Worm (Caenorhabditis elegans): Measurements from ENCODE around the gene ech-8.
A peak's percentile ranks its signal among the peaks of the same experiment; 100 is the strongest.

The ech-8 gene

DNA sequence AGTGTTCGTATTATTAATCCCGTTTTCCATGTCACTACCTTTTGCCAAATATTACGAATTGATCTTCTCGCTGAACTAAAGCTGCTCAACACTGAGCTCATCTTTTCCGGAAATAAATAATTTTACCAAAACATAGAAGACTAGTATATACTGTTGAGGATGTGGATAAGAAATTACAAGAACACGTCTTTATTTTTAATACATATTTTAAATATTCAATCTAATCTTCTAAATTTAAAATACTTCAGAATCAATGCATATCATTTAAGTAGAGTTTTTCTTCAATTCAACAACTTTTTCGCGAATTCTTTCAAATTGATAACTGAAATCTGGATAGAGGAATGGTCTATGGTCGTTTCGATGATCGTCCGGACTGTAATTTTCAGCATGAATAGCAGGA, 24.2 kb downstream of the ech-8 start, which contains the start of gene abt-1:
Gene abt-1, minus strand, starts transcription at position 101 of the 400 bp plus-strand sequence.
- no peak for TF ChIP-seq nhr-232 (tag; optimal IDR thresholded peaks at IDR 0.05)
- TF ChIP-seq rnt-1 (tag; optimal IDR thresholded peaks at IDR 0.05) = no peak
- no peak for TF ChIP-seq K02D7.2 (tag; optimal IDR thresholded peaks at IDR 0.05)
- no peak for TF ChIP-seq hlh-6 (tag; optimal IDR thresholded peaks at IDR 0.05)
- TF ChIP-seq hlh-15 (tag; optimal IDR thresholded peaks at IDR 0.05) = no peak
- TF ChIP-seq elt-4 (tag; optimal IDR thresholded peaks at IDR 0.05) = no peak
- TF ChIP-seq unc-55 (GFP tag; optimal IDR thresholded peaks at IDR 0.05) = no peak
- no peak for TF ChIP-seq ceh-45 (GFP tag; IDR thresholded peaks at IDR 0.05)
- no peak for TF ChIP-seq gmeb-2 (tag; optimal IDR thresholded peaks at IDR 0.05)
- TF ChIP-seq hlh-30 (tag; optimal IDR thresholded peaks at IDR 0.05; ENCODE audit: insufficient read depth) = no peak
- no peak for TF ChIP-seq tbx-7 (tag; optimal IDR thresholded peaks at IDR 0.05)
- TF ChIP-seq hlh-8 (tag; optimal IDR thresholded peaks at IDR 0.05) = no peak
- no peak for TF ChIP-seq eyg-1 (tag; optimal IDR thresholded peaks at IDR 0.05)

DNA sequence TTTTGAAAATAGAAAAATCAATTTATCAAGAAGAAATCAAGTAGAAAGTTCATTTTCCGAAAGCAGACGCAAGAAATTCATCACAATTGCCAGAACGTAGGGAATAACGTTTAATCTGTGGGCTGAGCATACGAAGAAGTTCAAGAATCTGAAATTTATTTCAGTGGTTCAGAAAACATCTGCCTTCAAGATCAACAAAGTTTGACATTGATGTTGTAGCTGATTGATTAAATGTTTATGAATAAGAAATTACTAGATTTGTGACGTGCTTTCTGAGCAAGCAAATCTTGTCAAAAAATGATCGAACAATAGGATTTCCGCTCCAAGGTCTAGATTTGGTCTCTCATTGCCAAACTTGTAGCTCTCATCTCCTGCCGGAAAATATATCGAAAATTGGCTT, 32.8 kb downstream of the ech-8 start, which contains the start of gene K04D7.6:
Gene K04D7.6, minus strand, starts transcription at position 101 of the 400 bp plus-strand sequence.
- TF ChIP-seq rnt-1 (tag; optimal IDR thresholded peaks at IDR 0.05) (no peak), fax-1 (tag; optimal IDR thresholded peaks at IDR 0.05) (no peak), pax-1 (tag; optimal IDR thresholded peaks at IDR 0.05) (no peak), K09A11.1 (tag; optimal IDR thresholded peaks at IDR 0.05; ENCODE audit: insufficient read depth) (no peak), pat-9 (tag; optimal IDR thresholded peaks at IDR 0.05) (no peak), fkh-10 (GFP tag; optimal IDR thresholded peaks at IDR 0.05) (no peak), pha-4 (tag; optimal IDR thresholded peaks at IDR 0.05) (no peak), F13H6.1 (tag; optimal IDR thresholded peaks at IDR 0.05) (no peak), Y22D7AL.16 (tag; optimal IDR thresholded peaks at IDR 0.05) (no peak), unc-55 (GFP tag; optimal IDR thresholded peaks at IDR 0.05) (no peak), ceh-45 (GFP tag; IDR thresholded peaks at IDR 0.05) (no peak), ztf-16 (tag; optimal IDR thresholded peaks at IDR 0.05) (no peak), nfya-1 (tag; optimal IDR thresholded peaks at IDR 0.05) (no peak), hlh-13 (GFP tag; optimal IDR thresholded peaks at IDR 0.05) (no peak), ceh-14 (tag; optimal IDR thresholded peaks at IDR 0.05) (no peak), hlh-8 (tag; optimal IDR thresholded peaks at IDR 0.05) (no peak), npax-4 (tag; optimal IDR thresholded peaks at IDR 0.05) (no peak)

DNA sequence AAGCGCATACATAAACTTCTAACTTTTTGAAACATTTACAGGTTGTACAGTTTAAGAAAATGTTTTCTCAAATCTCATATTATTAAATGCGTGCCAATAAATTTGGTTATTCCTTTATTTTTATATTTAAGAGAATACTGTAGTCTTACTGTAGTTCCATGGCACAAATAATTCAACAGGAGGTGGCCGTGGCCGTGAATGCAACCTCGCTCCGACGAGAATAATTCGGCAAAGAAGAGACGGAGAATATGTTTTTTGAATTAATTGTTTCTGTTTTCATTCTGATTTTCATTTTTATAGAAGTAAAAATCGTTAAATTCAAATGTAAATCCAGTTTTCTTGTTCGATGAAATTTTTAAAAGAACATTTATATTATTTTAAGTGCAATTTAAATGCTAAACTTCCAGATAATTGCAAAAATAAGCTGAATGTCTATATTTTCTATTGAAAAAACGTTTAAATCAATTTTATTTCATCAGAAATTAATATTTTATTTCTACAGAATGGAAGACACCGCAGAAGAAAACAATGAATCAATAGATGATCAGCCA, 41.6 kb downstream of the ech-8 start, which contains the start of gene gon-4:
Gene gon-4, plus strand, starts transcription at position 501 of the 551 bp plus-strand sequence.
- TF ChIP-seq eyg-1 (tag; optimal IDR thresholded peaks at IDR 0.05) = no peak
- no peak for TF ChIP-seq C08G9.2 (tag; optimal IDR thresholded peaks at IDR 0.05)
- TF ChIP-seq pat-9 (tag; optimal IDR thresholded peaks at IDR 0.05) = no peak
- peak; percentile 28 for TF ChIP-seq ceh-2 (tag; optimal IDR thresholded peaks at IDR 0.05)
- TF ChIP-seq hlh-6 (tag; optimal IDR thresholded peaks at IDR 0.05) = no peak
- no peak for TF ChIP-seq unc-55 (GFP tag; optimal IDR thresholded peaks at IDR 0.05)
- peak; percentile 19 for TF ChIP-seq ceh-31 (tag; optimal IDR thresholded peaks at IDR 0.05)
- TF ChIP-seq T23F11.4 (GFP tag; optimal IDR thresholded peaks at IDR 0.05) = no peak

DNA sequence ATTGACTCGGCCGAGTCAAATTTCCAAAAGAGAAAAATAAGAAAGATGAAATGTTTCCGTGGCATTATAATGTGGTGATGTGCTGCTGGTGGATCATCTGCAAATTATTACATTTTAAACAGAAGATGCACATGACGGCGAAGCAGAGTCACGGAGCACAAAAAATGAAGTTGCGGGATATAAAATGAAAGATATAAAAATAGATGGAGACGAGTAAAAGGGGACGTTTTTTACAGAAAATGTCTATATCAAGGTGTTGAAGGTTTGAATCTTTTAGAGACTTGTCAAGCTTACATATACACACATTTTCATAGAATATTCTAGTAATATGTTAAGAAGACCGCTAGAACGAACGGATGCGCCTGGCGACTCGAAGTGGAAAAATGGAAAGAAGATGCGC, 44.6 kb downstream of the ech-8 start, which contains the start of gene ptrg-1:
Gene ptrg-1, minus strand, starts transcription at position 101 of the 400 bp plus-strand sequence.
- TF ChIP-seq ama-1 (optimal IDR thresholded peaks at IDR 0.05) (no peak), pha-2 (tag; optimal IDR thresholded peaks at IDR 0.05) (no peak), pros-1 (tag; optimal IDR thresholded peaks at IDR 0.05) (no peak), fkh-6 (tag; optimal IDR thresholded peaks at IDR 0.05) (no peak), ceh-9 (tag; optimal IDR thresholded peaks at IDR 0.05) (no peak), ceh-6 (GFP tag; optimal IDR thresholded peaks at IDR 0.05) (no peak), hlh-30 (tag; optimal IDR thresholded peaks at IDR 0.05; ENCODE audit: insufficient read depth) (no peak), unc-86 (tag; optimal IDR thresholded peaks at IDR 0.05) (no peak), ceh-19 (GFP tag; optimal IDR thresholded peaks at IDR 0.05) (no peak)
